Fruit fly (Drosophila melanogaster) whole organism, wandering third instar larva: ENCODE measurements around the gene ChT.

Source experiments
- Dif ChIP-seq: fragments of 200-275, 200-300 bp; sonication (Bioruptor generic); optimal IDR thresholded peaks from 2 replicates; lab custom pipeline; 2018; ENCODE audit warnings: missing biosample characterization, missing genetic modification characterization; ENCODE audit not compliant: partially characterized antibody
- jim ChIP-seq: fragments of 175-275, 200-325 bp; sonication (Bioruptor generic); optimal IDR thresholded peaks from 2 replicates; lab custom pipeline; 2016; ENCODE audit warnings: missing biosample characterization, mild to moderate bottlenecking, missing genetic modification characterization
- psq ChIP-seq: fragments of 200-800 bp; sonication (Bioruptor generic); optimal IDR thresholded peaks from 3 replicates; lab custom pipeline; 2017; ENCODE audit warnings: missing biosample characterization, mild to moderate bottlenecking, missing genetic modification characterization, moderate library complexity

- no peak for TF ChIP-seq psq
- TF ChIP-seq Dif (GFP tag; lab: Kevin White, UChicago): no peak
- no peak for TF ChIP-seq jim (GFP tag; lab: Kevin White, UChicago)
Observed at dm6 chr3R:18693611-18694010, 13.2 kb downstream of the ChT start, which contains the start of gene CG14300.
